Worm (Caenorhabditis elegans) whole organism, L4/young adult: Measurements from ENCODE around the gene T20B12.7.

Experiments used
- dao-5 ChIP-seq: sonication (generic microtip); optimal IDR thresholded peaks from 2 replicates; lab custom pipeline; 2016; ENCODE audit warnings: missing genotype, missing genetic modification characterization, moderate library complexity, missing compliant biosample characterization
- him-1 ChIP-seq: sonication (generic microtip); optimal IDR thresholded peaks from 2 replicates; lab custom pipeline; 2016; ENCODE audit warnings: missing genotype, missing genetic modification reagents, missing genetic modification characterization, missing compliant biosample characterization

ce11 chrIII:7367012-7367760, 11.7 kb downstream of the T20B12.7 start, which contains the start of the genes T20B12.5 and T20B12.4:
- TF ChIP-seq him-1 (tag; lab: Kevin White, UChicago): no peak
- no peak for TF ChIP-seq dao-5 (tag; lab: Kevin White, UChicago)
